Worm (Caenorhabditis elegans) whole organism, young adult: ENCODE results near the gene sre-2.
A peak's percentile ranks its signal among the peaks of the same experiment; 100 is the strongest.

ENCODE experiments used
- F23B12.7 ChIP-seq: sonication (generic microtip); optimal IDR thresholded peaks from 2 replicates; lab custom pipeline; 2017; ENCODE audit warnings: missing genetic modification characterization, mild to moderate bottlenecking, missing compliant biosample characterization, antibody characterized with exemption, moderate library complexity; ENCODE audit not compliant: insufficient read depth
- F52B5.7 ChIP-seq: sonication (generic microtip); optimal IDR thresholded peaks from 2 replicates; lab custom pipeline; 2016; ENCODE audit warnings: mild to moderate bottlenecking, missing genetic modification characterization, missing compliant biosample characterization
- K11D2.4 ChIP-seq: fragments of 200-800 bp; sonication (Bioruptor generic); IDR thresholded peaks from 2 replicates; pipeline ENCODE4 v1.3.6; 2022; ENCODE audit warnings: missing genetic modification reagents, missing genetic modification characterization, missing compliant biosample characterization
- K12H6.12 ChIP-seq: fragments of 200-800 bp; sonication (Bioruptor generic); optimal IDR thresholded peaks from 2 replicates; lab custom pipeline; 2018; ENCODE audit warnings: mild to moderate bottlenecking, missing genetic modification characterization, missing compliant biosample characterization
- T26A5.8 ChIP-seq: sonication (generic microtip); optimal IDR thresholded peaks from 2 replicates; lab custom pipeline; 2016; ENCODE audit warnings: missing genetic modification characterization, missing compliant biosample characterization
- ZK185.1 ChIP-seq: sonication (generic microtip); optimal IDR thresholded peaks from 2 replicates; lab custom pipeline; 2016; ENCODE audit warnings: mild to moderate bottlenecking, missing genetic modification characterization, missing compliant biosample characterization; ENCODE audit not compliant: poor library complexity, severe bottlenecking
- aptf-2 ChIP-seq: fragments of 200-800 bp; sonication (Bioruptor generic); conservative IDR thresholded peaks from 2 replicates; pipeline ENCODE4 v1.3.6; 2022; ENCODE audit warnings: missing genetic modification reagents, missing genetic modification characterization, missing compliant biosample characterization
- aptf-3 ChIP-seq: fragments of 200-800 bp; sonication (Bioruptor generic); IDR thresholded peaks from 2 replicates; pipeline ENCODE4 v1.3.6; 2022; ENCODE audit warnings: missing genetic modification characterization, missing compliant biosample characterization
- atf-7 ChIP-seq: sonication (generic microtip); optimal IDR thresholded peaks from 2 replicates; lab custom pipeline; 2017; ENCODE audit warnings: mild to moderate bottlenecking, missing genetic modification characterization, missing compliant biosample characterization
- attf-5 ChIP-seq: fragments of 200-800 bp; sonication (Bioruptor generic); optimal IDR thresholded peaks from 2 replicates; lab custom pipeline; 2018; ENCODE audit warnings: mild to moderate bottlenecking, missing genetic modification characterization, missing compliant biosample characterization
- ccch-3 ChIP-seq: fragments of 200-800 bp; sonication (Bioruptor generic); optimal IDR thresholded peaks from 2 replicates; lab custom pipeline; 2018; ENCODE audit warnings: mild to moderate bottlenecking, missing genetic modification characterization, missing compliant biosample characterization
- ceh-100 ChIP-seq: fragments of 200-800 bp; sonication (Bioruptor generic); IDR thresholded peaks from 2 replicates; pipeline ENCODE4 v1.3.6; 2022; ENCODE audit warnings: missing genetic modification reagents, missing genetic modification characterization, missing compliant biosample characterization
- ceh-40 ChIP-seq: fragments of 200-800 bp; sonication (Bioruptor generic); IDR thresholded peaks from 2 replicates; pipeline ENCODE4 v1.3.6; 2022; ENCODE audit warnings: missing genetic modification characterization, missing compliant biosample characterization
- ceh-79 ChIP-seq: sonication (generic microtip); optimal IDR thresholded peaks from 2 replicates; lab custom pipeline; 2017; ENCODE audit warnings: mild to moderate bottlenecking, missing genetic modification characterization, missing compliant biosample characterization
- dpff-1 ChIP-seq: sonication (generic microtip); optimal IDR thresholded peaks from 2 replicates; lab custom pipeline; 2017; ENCODE audit warnings: mild to moderate bottlenecking, missing genetic modification characterization, missing compliant biosample characterization
- dpl-1 ChIP-seq: fragments of 150-350 bp; optimal IDR thresholded peaks from 2 replicates; lab custom pipeline; 2014; ENCODE audit warnings: missing biosample characterization, missing genetic modification reagents, missing genetic modification characterization
- efl-1 ChIP-seq: fragments of 150-350 bp; optimal IDR thresholded peaks from 2 replicates; lab custom pipeline; 2014; ENCODE audit warnings: missing biosample characterization, missing genetic modification reagents, missing genetic modification characterization
- egl-44 ChIP-seq: fragments of 200-800 bp; sonication (Bioruptor generic); IDR thresholded peaks from 2 replicates; pipeline ENCODE4 v1.3.6; 2022; ENCODE audit warnings: missing genetic modification reagents, missing genetic modification characterization, missing compliant biosample characterization
- gei-17 ChIP-seq: fragments of 200-800 bp; sonication (Bioruptor generic); optimal IDR thresholded peaks from 2 replicates; lab custom pipeline; 2018; ENCODE audit warnings: mild to moderate bottlenecking, missing genetic modification characterization, missing compliant biosample characterization
- him-1 ChIP-seq: sonication (generic microtip); optimal IDR thresholded peaks from 2 replicates; lab custom pipeline; 2016; ENCODE audit warnings: missing genotype, missing genetic modification reagents, missing genetic modification characterization, missing compliant biosample characterization
- hrde-1 ChIP-seq: sonication (generic microtip); optimal IDR thresholded peaks from 2 replicates; lab custom pipeline; 2016; ENCODE audit warnings: missing genetic modification characterization, mild to moderate bottlenecking, missing compliant biosample characterization, moderate library complexity, missing genotype, missing genetic modification reagents, borderline replicate concordance
- lag-1 ChIP-seq: fragments of 200-800 bp; sonication (Bioruptor generic); IDR thresholded peaks from 2 replicates; pipeline ENCODE4 v1.3.6; 2022; ENCODE audit warnings: missing genetic modification reagents, missing genetic modification characterization, missing compliant biosample characterization
- lin-26 ChIP-seq: fragments of 200-800 bp; sonication (Bioruptor generic); IDR thresholded peaks from 2 replicates; pipeline ENCODE4 v1.3.6; 2022; ENCODE audit warnings: missing genetic modification reagents, missing genetic modification characterization, missing compliant biosample characterization
- lin-35 ChIP-seq, 3 experiments: fragments of 150-350 bp in 2 of 3; sonication (generic microtip) in 1 of 3; optimal IDR thresholded peaks; 2 replicates each; lab custom pipeline; 2014 to 2018; ENCODE audit warnings: missing biosample characterization in 3 of 3, missing genetic modification characterization in 3 of 3, missing genetic modification reagents in 3 of 3
- madf-3 ChIP-seq: fragments of 200-800 bp; sonication (Bioruptor generic); IDR thresholded peaks from 2 replicates; pipeline ENCODE4 v1.3.6; 2022; ENCODE audit warnings: missing genetic modification reagents, missing genetic modification characterization, missing compliant biosample characterization
- madf-8 ChIP-seq: fragments of 200-800 bp; sonication (Bioruptor generic); conservative IDR thresholded peaks from 2 replicates; pipeline ENCODE4 v1.3.6; 2022; ENCODE audit warnings: missing genetic modification reagents, missing genetic modification characterization, missing compliant biosample characterization
- nfyb-1 ChIP-seq: fragments of 200-800 bp; sonication (Bioruptor generic); IDR thresholded peaks from 2 replicates; pipeline ENCODE4 v1.3.6; 2022; ENCODE audit warnings: missing genetic modification reagents, missing genetic modification characterization, missing compliant biosample characterization
- pbrm-1 ChIP-seq: fragments of 200-800 bp; sonication (Bioruptor generic); IDR thresholded peaks from 2 replicates; pipeline ENCODE4 v1.3.6; 2022; ENCODE audit warnings: missing genetic modification reagents, missing genetic modification characterization, missing compliant biosample characterization
- rec-8 ChIP-seq, 2 experiments: sonication (generic microtip); optimal IDR thresholded peaks; 2 replicates each; lab custom pipeline; 2016; ENCODE audit warnings: mild to moderate bottlenecking in 2 of 2, missing genetic modification characterization in 2 of 2, missing genetic modification reagents in 2 of 2, missing genotype in 2 of 2, missing biosample characterization in 1 of 2, missing compliant biosample characterization in 1 of 2, moderate library complexity in 1 of 2
- repo-1 ChIP-seq: sonication (generic microtip); optimal IDR thresholded peaks from 2 replicates; lab custom pipeline; 2017; ENCODE audit warnings: mild to moderate bottlenecking, missing genetic modification characterization, missing compliant biosample characterization
- sea-2 ChIP-seq: fragments of 200-800 bp; sonication (Bioruptor generic); IDR thresholded peaks from 2 replicates; pipeline ENCODE4 v1.3.6; 2022; ENCODE audit warnings: missing genetic modification characterization, missing compliant biosample characterization
- tbp1 ChIP-seq: fragments of 200-800 bp; sonication (Bioruptor generic); optimal IDR thresholded peaks from 2 replicates; lab custom pipeline; 2018; ENCODE audit warnings: mild to moderate bottlenecking, missing genetic modification characterization, missing compliant biosample characterization
- tbx-9 ChIP-seq: sonication (generic microtip); optimal IDR thresholded peaks from 2 replicates; lab custom pipeline; 2016; ENCODE audit warnings: borderline replicate concordance, missing genetic modification characterization, inconsistent platforms, missing compliant biosample characterization
- unc-130 ChIP-seq: sonication (generic microtip); optimal IDR thresholded peaks from 2 replicates; lab custom pipeline; 2016; ENCODE audit warnings: missing genetic modification reagents, missing genetic modification characterization, missing compliant biosample characterization
- xnd-1 ChIP-seq: sonication (generic microtip); optimal IDR thresholded peaks from 2 replicates; lab custom pipeline; 2016; ENCODE audit warnings: missing genotype, missing genetic modification reagents, missing genetic modification characterization, missing compliant biosample characterization
- zim-3 ChIP-seq: sonication (generic microtip); optimal IDR thresholded peaks from 2 replicates; lab custom pipeline; 2017; ENCODE audit warnings: mild to moderate bottlenecking, missing genetic modification characterization, moderate library complexity, missing compliant biosample characterization
- ztf-26 ChIP-seq: sonication (generic microtip); optimal IDR thresholded peaks from 2 replicates; lab custom pipeline; 2017; ENCODE audit warnings: missing genetic modification characterization, missing compliant biosample characterization

The sre-2 gene

DNA sequence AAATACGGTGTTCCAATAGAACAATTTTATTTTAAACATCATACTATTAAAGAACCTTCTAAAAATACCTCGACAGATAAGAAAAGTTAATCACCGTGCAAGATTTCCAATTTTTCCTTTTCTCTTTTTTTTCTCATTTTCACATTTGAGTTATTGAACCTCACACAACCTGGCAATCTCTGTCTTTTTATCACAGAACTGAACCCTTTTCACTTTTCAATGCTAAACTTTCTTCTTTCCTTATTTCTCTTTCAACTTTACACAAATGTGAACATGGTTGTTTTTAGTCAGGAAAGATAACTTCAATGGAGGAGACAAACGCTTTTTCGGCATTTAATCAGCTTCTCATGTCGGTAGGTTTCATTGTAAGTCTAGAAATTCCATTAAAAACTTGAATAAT lies 49.1 kb downstream of the sre-2 start, which contains the start of gene T05H10.4:
TSS of gene T05H10.4 (plus strand) at position 301 of the 400 bp plus-strand sequence.
- TF ChIP-seq F52B5.7 (tag; lab: Kevin White, UChicago) (no peak), xnd-1 (no peak), unc-130 (no peak), aptf-3 (GFP tag; lab: Robert Waterston, UW) (no peak), ceh-79 (no peak), ztf-26 (no peak), K11D2.4 (GFP tag; lab: Robert Waterston, UW) (no peak), sea-2 (GFP tag; lab: Robert Waterston, UW) (no peak), K12H6.12 (no peak), ceh-100 (GFP tag; lab: Robert Waterston, UW) (no peak), ceh-40 (GFP tag; lab: Robert Waterston, UW) (no peak), tbx-9 (tag; lab: Kevin White, UChicago) (no peak), atf-7 (tag; lab: Kevin White, UChicago) (no peak), pbrm-1 (GFP tag; lab: Robert Waterston, UW) (no peak), dpl-1 (no peak)
- TF ChIP-seq, all 124 proteins: peak for 0

DNA sequence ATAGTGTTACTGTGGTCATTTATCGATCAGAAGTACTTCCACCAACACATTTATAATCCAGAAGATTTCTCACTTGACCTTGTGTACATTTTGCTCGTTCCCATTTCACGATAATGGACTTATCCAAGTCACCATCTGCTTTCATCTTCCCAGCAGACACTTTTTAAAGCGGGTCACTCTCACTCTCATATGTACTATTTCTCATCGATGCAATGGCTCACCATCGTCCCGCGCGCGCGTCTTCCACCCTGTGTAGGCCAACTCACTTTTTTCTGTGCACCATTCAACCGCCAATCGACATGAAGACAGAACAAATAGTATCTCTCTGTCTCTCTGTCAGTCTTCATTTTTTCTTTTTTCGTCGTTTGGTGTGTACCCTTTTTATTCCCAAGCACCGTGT lies 49.8 kb downstream of the sre-2 start:
- TF ChIP-seq madf-8 (GFP tag; lab: Robert Waterston, UW) (peak; percentile 24; the same call in 1 of the 2 replicates), rec-8 (tag; optimal IDR thresholded peaks at IDR 0.05; lab: Kevin White, UChicago) (no peak), aptf-2 (GFP tag; lab: Robert Waterston, UW) (peak; percentile 83; the same call in 1 of the 2 replicates), dpl-1 (peak; percentile 2), repo-1 (no peak), efl-1 (peak; percentile 71)

DNA sequence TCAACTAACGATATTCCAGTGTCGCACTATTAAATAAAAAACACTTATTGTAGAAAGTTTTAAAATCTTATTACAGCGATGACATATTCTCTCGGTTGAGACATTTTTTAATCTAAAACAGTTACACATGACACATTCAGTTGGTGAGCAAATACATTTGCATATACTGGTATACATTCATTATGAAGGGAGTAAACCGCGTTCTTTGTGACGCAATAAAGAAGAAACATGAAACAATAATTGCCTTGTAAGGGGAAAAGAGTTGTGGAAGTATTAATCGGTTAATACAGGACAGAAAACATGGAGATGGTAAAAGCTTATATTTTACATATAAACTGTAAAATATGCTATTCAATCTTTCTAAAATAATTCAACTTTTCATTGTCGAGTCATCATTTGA lies 50.6 kb downstream of the sre-2 start:
- TF ChIP-seq lin-26 (GFP tag; lab: Robert Waterston, UW) (no peak), madf-3 (no peak), hrde-1 (tag; lab: Kevin White, UChicago) (no peak), zim-3 (no peak), madf-8 (GFP tag; lab: Robert Waterston, UW) (no peak), him-1 (no peak), unc-130 (no peak), ZK185.1 (tag; lab: Kevin White, UChicago) (no peak), ztf-26 (no peak), attf-5 (GFP tag; lab: Kevin White, UChicago) (no peak)

DNA sequence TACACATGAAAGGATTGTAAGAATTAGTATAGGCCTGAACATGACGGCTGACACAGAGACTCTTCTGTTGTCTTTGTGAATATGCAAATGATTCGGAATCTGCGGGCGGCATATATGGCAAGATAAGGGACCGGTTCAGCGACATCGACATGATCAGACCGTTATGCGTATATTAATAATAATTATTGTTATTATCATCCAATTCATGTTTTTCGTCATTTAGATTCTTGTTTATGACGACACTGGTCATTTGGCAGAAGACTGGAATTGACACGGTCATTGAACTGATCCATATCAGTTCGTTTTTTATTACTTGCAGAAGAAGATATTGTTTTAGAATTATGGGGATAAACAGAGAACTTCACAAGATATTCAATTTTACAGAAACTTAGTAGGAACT lies 51.5 kb downstream of the sre-2 start, which contains the start of gene mtre-1:
TSS of gene mtre-1 (minus strand) at position 101 of the 400 bp plus-strand sequence.
- TF ChIP-seq F23B12.7 (tag; lab: Kevin White, UChicago) (no peak), lag-1 (GFP tag; lab: Robert Waterston, UW) (no peak), gei-17 (no peak), egl-44 (GFP tag; lab: Robert Waterston, UW) (no peak), tbp1 (no peak), nfyb-1 (GFP tag; lab: Robert Waterston, UW) (no peak), ccch-3 (GFP tag; lab: Kevin White, UChicago) (no peak), lin-35 (GFP tag; optimal IDR thresholded peaks at IDR 0.05; lab: Kevin White, UChicago) (no peak), dpff-1 (no peak), T26A5.8 (tag; lab: Kevin White, UChicago) (no peak)
- TF ChIP-seq, all 124 proteins: peak for 0
